Worm (Caenorhabditis elegans) whole organism, midembryonic: Measurements from ENCODE around the gene abu-6.

Source experiments
- flt-1 ChIP-seq: fragments of 200-800 bp; sonication (Bioruptor generic); IDR thresholded peaks from 2 replicates; pipeline ENCODE4 v1.3.6; 2022; ENCODE audit warnings: missing genetic modification characterization, missing compliant biosample characterization
- klf-2 ChIP-seq: fragments of 200-800 bp; sonication (Bioruptor generic); conservative IDR thresholded peaks from 2 replicates; pipeline ENCODE4 v1.3.6; 2022; ENCODE audit warnings: missing genetic modification reagents, missing genetic modification characterization, missing compliant biosample characterization
- med-1 ChIP-seq: sonication (generic microtip); optimal IDR thresholded peaks from 2 replicates; lab custom pipeline; 2017; ENCODE audit warnings: missing genetic modification characterization, mild to moderate bottlenecking, missing compliant biosample characterization, antibody characterized with exemption, missing genetic modification reagents; ENCODE audit not compliant: insufficient read depth
- ref-1 ChIP-seq: fragments of 200-800 bp; sonication (Bioruptor generic); conservative IDR thresholded peaks from 2 replicates; pipeline ENCODE4 v1.3.6; 2022; ENCODE audit warnings: missing genetic modification reagents, missing genetic modification characterization, missing compliant biosample characterization
- ztf-23 ChIP-seq: fragments of 200-800 bp; sonication (Bioruptor generic); IDR thresholded peaks from 2 replicates; pipeline ENCODE4 v1.3.6; 2022; ENCODE audit warnings: missing genetic modification reagents, missing genetic modification characterization, missing compliant biosample characterization
- ztf-29 ChIP-seq: fragments of 200-800 bp; sonication (Bioruptor generic); IDR thresholded peaks from 2 replicates; pipeline ENCODE4 v1.3.6; 2022; ENCODE audit warnings: missing genetic modification reagents, missing genetic modification characterization, missing compliant biosample characterization

DNA sequence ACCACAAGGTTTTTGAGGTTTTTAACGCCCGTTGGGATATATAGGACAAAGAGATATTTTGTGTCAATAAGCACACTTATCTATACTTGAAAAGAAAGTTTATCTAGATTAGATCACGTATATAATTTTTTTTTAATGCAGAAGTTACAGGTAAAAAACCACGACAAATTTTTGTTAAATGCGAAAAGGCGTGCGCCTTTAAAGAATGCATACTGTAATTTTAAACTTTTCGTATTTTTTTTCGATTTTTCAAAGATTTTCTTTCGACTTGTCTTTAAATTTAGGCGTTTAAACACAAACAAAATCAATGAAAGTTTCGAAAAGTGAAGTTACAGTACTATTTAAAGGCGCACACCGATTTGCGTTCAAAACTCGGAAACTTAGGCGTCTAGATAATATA, 42.0 kb upstream of the abu-6 start:
- TF ChIP-seq flt-1 (GFP tag; lab: Robert Waterston, UW) (no peak), med-1 (GFP tag; lab: Kevin White, UChicago) (no peak), klf-2 (no peak), ref-1 (GFP tag; lab: Robert Waterston, UW) (no peak), ztf-23 (GFP tag; lab: Robert Waterston, UW) (no peak), ztf-29 (GFP tag; lab: Robert Waterston, UW) (no peak)
